Worm (Caenorhabditis elegans): Measurements from ENCODE around the gene ocr-1.

Gene ocr-1

ce11 chrV:10729456-10729904, 34.7 kb upstream of the ocr-1 start:
- TF ChIP-seq fkh-6 (tag; optimal IDR thresholded peaks at IDR 0.05) (no peak), pax-1 (tag; optimal IDR thresholded peaks at IDR 0.05) (no peak), hlh-30 (tag; optimal IDR thresholded peaks at IDR 0.05; ENCODE audit: insufficient read depth) (peak; percentile 7), elt-2 (tag; optimal IDR thresholded peaks at IDR 0.05) (peak; percentile 45), ceh-31 (tag; optimal IDR thresholded peaks at IDR 0.05) (no peak), pros-1 (tag; optimal IDR thresholded peaks at IDR 0.05) (no peak), hlh-13 (GFP tag; optimal IDR thresholded peaks at IDR 0.05) (no peak), dve-1 (tag; optimal IDR thresholded peaks at IDR 0.05) (peak; percentile 66), pqm-1 (tag; optimal IDR thresholded peaks at IDR 0.05) (peak; percentile 21)

- TF ChIP-seq hlh-15 (tag; optimal IDR thresholded peaks at IDR 0.05) (no peak), unc-55 (GFP tag; optimal IDR thresholded peaks at IDR 0.05) (peak; percentile 47)
Measured at ce11 chrV:10730824-10731416, 33.2 kb upstream of the ocr-1 start.

DNA sequence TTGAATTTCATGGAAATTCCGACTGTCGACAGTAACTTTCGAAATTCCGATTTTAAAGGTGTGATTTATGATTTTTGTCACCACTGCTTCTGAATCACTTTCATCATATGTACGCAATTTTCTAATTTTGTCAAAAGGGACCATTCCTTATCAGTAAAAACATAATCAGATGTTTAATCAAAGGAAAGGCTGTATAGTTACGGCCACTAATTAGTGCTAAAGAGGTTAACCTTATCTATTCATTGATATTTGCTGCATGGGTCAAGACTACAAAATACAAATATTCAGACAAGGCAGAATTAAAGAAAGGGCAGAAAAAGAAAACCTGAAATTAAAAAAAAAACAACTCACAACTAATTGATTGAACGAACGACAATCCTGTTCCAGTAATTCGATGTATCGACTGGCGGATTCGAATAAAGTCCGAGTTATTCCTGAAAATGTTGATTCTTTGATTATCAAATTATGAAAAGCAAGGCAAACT, 32.1 kb upstream of the ocr-1 start, which contains the start of gene T28B11.1:
Gene T28B11.1 (minus strand): TSS at position 434 of the 484 bp plus-strand sequence.
- no peak for TF ChIP-seq C38D4.7 (GFP tag; optimal IDR thresholded peaks at IDR 0.05)
- TF ChIP-seq elt-2 (tag; optimal IDR thresholded peaks at IDR 0.05), result peak; percentile 94

ce11 chrV:10736756-10737155, 27.4 kb upstream of the ocr-1 start, which contains the start of the genes mre-11 and wdr-5.3:
mre-11 (minus strand) TSS chrV:10736868.
wdr-5.3 (plus strand) TSS chrV:10737116.
- TF ChIP-seq npax-4 (tag; optimal IDR thresholded peaks at IDR 0.05), result no peak
- no peak for TF ChIP-seq ceh-30 (tag; optimal IDR thresholded peaks at IDR 0.05)
- TF ChIP-seq pha-2 (tag; optimal IDR thresholded peaks at IDR 0.05), result no peak
- TF ChIP-seq hlh-15 (tag; optimal IDR thresholded peaks at IDR 0.05), result no peak
- TF ChIP-seq ets-4 (tag; optimal IDR thresholded peaks at IDR 0.05), result peak; percentile 28
- no peak for TF ChIP-seq ceh-18 (tag; optimal IDR thresholded peaks at IDR 0.05)
- TF ChIP-seq pha-4 (tag; optimal IDR thresholded peaks at IDR 0.05), result no peak
- TF ChIP-seq ceh-31 (tag; optimal IDR thresholded peaks at IDR 0.05), result peak; percentile 59
- no peak for TF ChIP-seq madf-2 (tag; optimal IDR thresholded peaks at IDR 0.05)
- no peak for TF ChIP-seq che-1 (tag; optimal IDR thresholded peaks at IDR 0.05)
- no peak for TF ChIP-seq nhr-232 (tag; optimal IDR thresholded peaks at IDR 0.05)
- TF ChIP-seq fax-1 (tag; optimal IDR thresholded peaks at IDR 0.05), result peak; percentile 29
- TF ChIP-seq ceh-24 (tag; optimal IDR thresholded peaks at IDR 0.05), result no peak
- no peak for TF ChIP-seq Y22D7AL.16 (tag; optimal IDR thresholded peaks at IDR 0.05)
- TF ChIP-seq pat-9 (tag; optimal IDR thresholded peaks at IDR 0.05), result no peak
- TF ChIP-seq unc-55 (GFP tag; optimal IDR thresholded peaks at IDR 0.05), result no peak
- no peak for TF ChIP-seq elt-4 (tag; optimal IDR thresholded peaks at IDR 0.05)
- no peak for TF ChIP-seq dmd-4 (tag; optimal IDR thresholded peaks at IDR 0.05; ENCODE audit: borderline replicate concordance)
- TF ChIP-seq tbx-7 (tag; optimal IDR thresholded peaks at IDR 0.05), result peak; percentile 34
- no peak for TF ChIP-seq ceh-34 (tag; optimal IDR thresholded peaks at IDR 0.05)
- no peak for TF ChIP-seq K02D7.2 (tag; optimal IDR thresholded peaks at IDR 0.05)
- TF ChIP-seq ceh-48 (tag; optimal IDR thresholded peaks at IDR 0.05), result no peak
- no peak for TF ChIP-seq ref-2 (tag; optimal IDR thresholded peaks at IDR 0.05)
- TF ChIP-seq ceh-9 (tag; optimal IDR thresholded peaks at IDR 0.05), result no peak
- TF ChIP-seq unc-42 (tag; optimal IDR thresholded peaks at IDR 0.05), result no peak
- TF ChIP-seq sdc-2 (tag; optimal IDR thresholded peaks at IDR 0.05), result no peak
- TF ChIP-seq mec-3 (tag; optimal IDR thresholded peaks at IDR 0.05; ENCODE audit: borderline replicate concordance), result no peak
- TF ChIP-seq ceh-14 (tag; optimal IDR thresholded peaks at IDR 0.05), result no peak
- no peak for TF ChIP-seq ahr-1 (tag; optimal IDR thresholded peaks at IDR 0.05)
- no peak for TF ChIP-seq unc-3 (GFP tag; conservative IDR thresholded peaks at IDR 0.05)
- no peak for TF ChIP-seq unc-3 (tag; optimal IDR thresholded peaks at IDR 0.05)
- no peak for TF ChIP-seq dve-1 (tag; optimal IDR thresholded peaks at IDR 0.05)
- no peak for TF ChIP-seq eyg-1 (tag; optimal IDR thresholded peaks at IDR 0.05)
- TF ChIP-seq nhr-11 (tag; optimal IDR thresholded peaks at IDR 0.05), result no peak
- TF ChIP-seq C08G9.2 (tag; optimal IDR thresholded peaks at IDR 0.05), result peak; percentile 74
- TF ChIP-seq fkh-6 (tag; optimal IDR thresholded peaks at IDR 0.05), result no peak
- no peak for TF ChIP-seq elt-2 (tag; optimal IDR thresholded peaks at IDR 0.05)
- TF ChIP-seq ama-1 (optimal IDR thresholded peaks at IDR 0.05), result no peak
- no peak for TF ChIP-seq lim-6 (tag; optimal IDR thresholded peaks at IDR 0.05)
- no peak for TF ChIP-seq hlh-13 (GFP tag; optimal IDR thresholded peaks at IDR 0.05)
- TF ChIP-seq zip-5 (tag; optimal IDR thresholded peaks at IDR 0.05), result peak; percentile 21
